Worm (Caenorhabditis elegans): Measurements from ENCODE around the gene ccdc-55.

ce11 chrIII:4191091-4191638 is 22.6 kb upstream of the ccdc-55 start, which contains the start of gene dnj-16:
- TF ChIP-seq scrt-1 (GFP tag; IDR thresholded peaks at IDR 0.05) (no peak), ama-1 (optimal IDR thresholded peaks at IDR 0.05) (no peak), hnd-1 (tag; optimal IDR thresholded peaks at IDR 0.05) (no peak), hmbx-1 (tag; optimal IDR thresholded peaks at IDR 0.05) (no peak)
